Fruit fly (Drosophila melanogaster) whole organism, prepupa: ENCODE results near the gene CG32483.

Source experiments
- CG10631 ChIP-seq: fragments of 200-800 bp; sonication (Bioruptor generic); optimal IDR thresholded peaks from 2 replicates; lab custom pipeline; 2016; ENCODE audit warnings: missing biosample characterization, missing genetic modification characterization
- CG11762 ChIP-seq: fragments of 200-800 bp; sonication (Bioruptor generic); optimal IDR thresholded peaks from 3 replicates; lab custom pipeline; 2016; ENCODE audit warnings: missing biosample characterization, missing genetic modification characterization; ENCODE audit not compliant: insufficient read depth
- CG11902 ChIP-seq: fragments of 200-800 bp; sonication (Bioruptor generic); optimal IDR thresholded peaks from 3 replicates; lab custom pipeline; 2016; ENCODE audit warnings: missing biosample characterization, missing genetic modification characterization
- CG15336 ChIP-seq: fragments of 200-800 bp; sonication (Bioruptor generic); IDR thresholded peaks from 2 replicates; pipeline ENCODE4 v1.3.6; 2022; ENCODE audit warnings: missing biosample characterization, missing genetic modification characterization
- CG1621 ChIP-seq: fragments of 200-800 bp; sonication (Bioruptor generic); optimal IDR thresholded peaks from 3 replicates; lab custom pipeline; 2018; ENCODE audit warnings: missing biosample characterization, mild to moderate bottlenecking, missing genetic modification characterization
- CG3032 ChIP-seq: fragments of 200-800 bp; optimal IDR thresholded peaks from 2 replicates; lab custom pipeline; 2019; ENCODE audit warnings: missing biosample characterization, mild to moderate bottlenecking, missing genetic modification characterization, moderate library complexity
- CG32006 ChIP-seq: fragments of 200-800 bp; sonication (Bioruptor generic); optimal IDR thresholded peaks from 3 replicates; lab custom pipeline; 2017; ENCODE audit warnings: missing biosample characterization, mild to moderate bottlenecking, missing genetic modification characterization
- CG34406 ChIP-seq: fragments of 200-800 bp; sonication (Bioruptor generic); optimal IDR thresholded peaks from 3 replicates; lab custom pipeline; 2016; ENCODE audit warnings: missing biosample characterization, missing genetic modification characterization
- CG6276 ChIP-seq: fragments of 200-800 bp; sonication (Bioruptor generic); optimal IDR thresholded peaks from 2 replicates; lab custom pipeline; 2017; ENCODE audit warnings: missing biosample characterization, mild to moderate bottlenecking, missing genetic modification characterization
- CG6792 ChIP-seq: fragments of 200-800 bp; sonication (Bioruptor generic); optimal IDR thresholded peaks from 3 replicates; lab custom pipeline; 2016; ENCODE audit warnings: missing biosample characterization, missing genetic modification characterization
- CG6808 ChIP-seq: fragments of 200-800 bp; sonication (Bioruptor generic); optimal IDR thresholded peaks from 3 replicates; lab custom pipeline; 2017; ENCODE audit warnings: missing biosample characterization, missing genetic modification characterization, mild to moderate bottlenecking, moderate library complexity, missing genetic modification reagents
- CG6854 ChIP-seq: fragments of 200-800 bp; sonication (Bioruptor generic); optimal IDR thresholded peaks from 2 replicates; lab custom pipeline; 2017; ENCODE audit warnings: missing biosample characterization, mild to moderate bottlenecking, missing genetic modification characterization
- CG7368 ChIP-seq: fragments of 200-800 bp; sonication (Bioruptor generic); optimal IDR thresholded peaks from 3 replicates; lab custom pipeline; 2016; ENCODE audit warnings: missing biosample characterization, missing genetic modification characterization
- CG8119 ChIP-seq: fragments of 200-800 bp; sonication (Bioruptor generic); IDR thresholded peaks from 3 replicates; pipeline ENCODE4 v1.3.6; 2022; ENCODE audit warnings: missing biosample characterization, missing genetic modification characterization
- CG8632 ChIP-seq: fragments of 200-800 bp; sonication (Bioruptor generic); optimal IDR thresholded peaks from 3 replicates; lab custom pipeline; 2016; ENCODE audit warnings: missing biosample characterization, missing genetic modification characterization
- CG9139 ChIP-seq: fragments of 200-800 bp; sonication (Bioruptor generic); optimal IDR thresholded peaks from 3 replicates; lab custom pipeline; 2017; ENCODE audit warnings: missing biosample characterization, mild to moderate bottlenecking, missing genetic modification characterization
- Eip75B ChIP-seq: fragments of 200-800 bp; sonication (Bioruptor generic); optimal IDR thresholded peaks from 3 replicates; lab custom pipeline; 2016; ENCODE audit warnings: missing biosample characterization, missing genetic modification characterization
- Eip78C ChIP-seq: fragments of 200-800 bp; sonication (Bioruptor generic); peaks from one replicate; lab custom pipeline; 2016; ENCODE audit warnings: missing biosample characterization, missing genetic modification characterization
- Ets21C ChIP-seq: fragments of 200-800 bp; sonication (Bioruptor generic); optimal IDR thresholded peaks from 3 replicates; lab custom pipeline; 2016; ENCODE audit warnings: missing biosample characterization, missing genetic modification characterization
- Ets96B ChIP-seq: fragments of 200-800 bp; optimal IDR thresholded peaks from 2 replicates; lab custom pipeline; 2019; ENCODE audit warnings: missing biosample characterization, mild to moderate bottlenecking, missing genetic modification characterization, moderate library complexity
- Gug ChIP-seq: fragments of 200-800 bp; sonication (Bioruptor generic); IDR thresholded peaks from 2 replicates; pipeline ENCODE4 v1.3.6; 2022; ENCODE audit warnings: missing biosample characterization, missing genetic modification characterization
- Hr38 ChIP-seq: sonication (Bioruptor generic); optimal IDR thresholded peaks from 2 replicates; lab custom pipeline; 2016; ENCODE audit warnings: missing biosample characterization, missing genetic modification characterization
- Hr39 ChIP-seq: fragments of 200-800 bp; sonication (Bioruptor generic); optimal IDR thresholded peaks from 2 replicates; lab custom pipeline; 2016; ENCODE audit warnings: missing biosample characterization, missing genetic modification characterization
- Lpt ChIP-seq: fragments of 200-800 bp; sonication (Bioruptor generic); optimal IDR thresholded peaks from 3 replicates; lab custom pipeline; 2016; ENCODE audit warnings: missing biosample characterization, missing genetic modification characterization
- Met ChIP-seq: fragments of 200-800 bp; sonication (Bioruptor generic); optimal IDR thresholded peaks from 3 replicates; lab custom pipeline; 2016; ENCODE audit warnings: missing biosample characterization, missing genetic modification characterization
- Smox ChIP-seq: fragments of 200-800 bp; sonication (Bioruptor generic); optimal IDR thresholded peaks from 3 replicates; lab custom pipeline; 2016; ENCODE audit warnings: missing biosample characterization, missing genetic modification characterization
- Sox102F ChIP-seq: fragments of 200-800 bp; sonication (Bioruptor generic); optimal IDR thresholded peaks from 2 replicates; lab custom pipeline; 2016; ENCODE audit warnings: missing biosample characterization, mild to moderate bottlenecking, missing genetic modification characterization
- Sox14 ChIP-seq: fragments of 200-800 bp; sonication (Bioruptor generic); optimal IDR thresholded peaks from 3 replicates; lab custom pipeline; 2016; ENCODE audit warnings: missing biosample characterization, missing genetic modification characterization
- Sox15 ChIP-seq: fragments of 200-800 bp; sonication (Bioruptor generic); optimal IDR thresholded peaks from 3 replicates; lab custom pipeline; 2016; ENCODE audit warnings: missing biosample characterization, missing genetic modification characterization
- achi ChIP-seq: fragments of 200-800 bp; sonication (Bioruptor generic); optimal IDR thresholded peaks from 3 replicates; lab custom pipeline; 2016; ENCODE audit warnings: missing biosample characterization, missing genetic modification characterization
- acj6 ChIP-seq: fragments of 200-800 bp; sonication (Bioruptor generic); optimal IDR thresholded peaks from 3 replicates; lab custom pipeline; 2016; ENCODE audit warnings: missing biosample characterization, missing genetic modification characterization
- cyc ChIP-seq: fragments of 200-800 bp; sonication (Bioruptor generic); optimal IDR thresholded peaks from 3 replicates; lab custom pipeline; 2016; ENCODE audit warnings: missing biosample characterization, missing genetic modification characterization
- dsx ChIP-seq: fragments of 200-800 bp; optimal IDR thresholded peaks from 3 replicates; lab custom pipeline; 2019; ENCODE audit warnings: missing biosample characterization, mild to moderate bottlenecking, missing genetic modification characterization, moderate library complexity; ENCODE audit not compliant: poor library complexity, severe bottlenecking
- esn ChIP-seq: fragments of 200-800 bp; sonication (Bioruptor generic); optimal IDR thresholded peaks from 2 replicates; lab custom pipeline; 2016; ENCODE audit warnings: missing biosample characterization, mild to moderate bottlenecking, missing genetic modification characterization, moderate library complexity
- fd85E ChIP-seq: fragments of 200-800 bp; sonication (Bioruptor generic); optimal IDR thresholded peaks from 3 replicates; lab custom pipeline; 2016; ENCODE audit warnings: missing biosample characterization, missing genetic modification characterization
- fkh ChIP-seq: fragments of 200-800 bp; sonication (Bioruptor generic); optimal IDR thresholded peaks from 3 replicates; lab custom pipeline; 2017; ENCODE audit warnings: missing biosample characterization, mild to moderate bottlenecking, missing genetic modification characterization, moderate library complexity
- lz ChIP-seq: fragments of 200-800 bp; sonication (Bioruptor generic); optimal IDR thresholded peaks from 3 replicates; lab custom pipeline; 2016; ENCODE audit warnings: missing biosample characterization, missing genetic modification characterization
- net ChIP-seq: fragments of 200-800 bp; sonication (Bioruptor generic); optimal IDR thresholded peaks from 3 replicates; lab custom pipeline; 2016; ENCODE audit warnings: missing biosample characterization, missing genetic modification characterization
- pdm3 ChIP-seq: fragments of 200-800 bp; sonication (Bioruptor generic); optimal IDR thresholded peaks from 3 replicates; lab custom pipeline; 2016; ENCODE audit warnings: missing biosample characterization, missing genetic modification characterization
- spab ChIP-seq: fragments of 200-800 bp; sonication (Bioruptor generic); optimal IDR thresholded peaks from 2 replicates; lab custom pipeline; 2017; ENCODE audit warnings: missing biosample characterization, mild to moderate bottlenecking, missing genetic modification characterization, missing genetic modification reagents
- ss ChIP-seq, 2 experiments: fragments of 200-800 bp; sonication (Bioruptor generic); optimal IDR thresholded peaks; 2 replicates in 1 of 2; 3 replicates in 1 of 2; lab custom pipeline; 2017 to 2018; ENCODE audit warnings: mild to moderate bottlenecking in 2 of 2, missing biosample characterization in 2 of 2, missing genetic modification characterization in 2 of 2, moderate library complexity in 1 of 2
- svp ChIP-seq: fragments of 200-800 bp; sonication (Bioruptor generic); peaks from one replicate; lab custom pipeline; 2016; ENCODE audit warnings: missing biosample characterization, missing genetic modification characterization

Gene CG32483

DNA sequence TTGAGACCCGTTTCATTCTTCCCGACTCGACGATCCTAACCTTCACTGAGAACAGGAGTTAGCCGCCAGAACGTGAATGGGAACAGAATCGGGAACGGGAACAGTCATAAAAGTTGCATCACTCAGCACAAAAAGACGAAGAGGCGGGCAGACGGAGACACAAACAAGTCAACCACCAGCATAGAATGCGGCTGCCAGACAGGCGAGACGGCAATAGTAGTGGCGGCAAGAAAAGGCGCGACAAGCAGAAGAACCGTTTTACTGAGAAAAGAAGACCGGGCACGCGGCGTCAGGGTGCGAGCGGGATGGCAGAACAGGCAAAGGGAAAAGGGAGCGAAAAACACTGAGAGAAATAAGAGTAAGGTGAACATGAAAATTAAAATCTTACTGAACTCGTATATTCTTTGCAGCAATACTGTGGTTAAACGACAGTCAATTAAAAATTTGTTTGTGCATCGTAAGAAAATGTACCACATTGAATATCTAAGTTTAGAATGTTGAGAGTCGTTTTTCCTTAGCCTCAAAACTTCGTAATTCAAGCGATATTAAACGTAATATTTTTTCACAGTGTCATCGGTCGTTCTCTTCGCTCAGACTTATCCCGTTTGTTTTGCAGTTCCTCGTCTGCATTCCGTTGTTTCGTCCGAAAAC lies 49.4 kb downstream of the CG32483 start (continued):
- TF ChIP-seq CG7368 (GFP tag; lab: Kevin White, UChicago) (peak; percentile 91), acj6 (GFP tag; lab: Kevin White, UChicago) (peak; percentile 95), CG6808 (GFP tag; lab: Kevin White, UChicago) (peak; percentile 92), CG34406 (GFP tag; lab: Kevin White, UChicago) (peak; percentile 90), Sox14 (GFP tag; lab: Kevin White, UChicago) (peak; percentile 95), CG8632 (GFP tag; lab: Kevin White, UChicago) (peak; percentile 90), Eip78C (GFP tag; lab: Kevin White, UChicago) (peak; percentile 98), pdm3 (GFP tag; lab: Kevin White, UChicago) (peak; percentile 93), ss (GFP tag; optimal IDR thresholded peaks at IDR 0.05; lab: Kevin White, UChicago) (peak; percentile 89 to 91), CG8119 (GFP tag; lab: Robert Waterston, UW) (peak; percentile 86), CG6276 (GFP tag; lab: Kevin White, UChicago) (peak; percentile 82), Smox (GFP tag; lab: Kevin White, UChicago) (peak; percentile 94), Met (GFP tag; lab: Kevin White, UChicago) (peak; percentile 95), Lpt (GFP tag; lab: Kevin White, UChicago) (peak; percentile 92)

DNA sequence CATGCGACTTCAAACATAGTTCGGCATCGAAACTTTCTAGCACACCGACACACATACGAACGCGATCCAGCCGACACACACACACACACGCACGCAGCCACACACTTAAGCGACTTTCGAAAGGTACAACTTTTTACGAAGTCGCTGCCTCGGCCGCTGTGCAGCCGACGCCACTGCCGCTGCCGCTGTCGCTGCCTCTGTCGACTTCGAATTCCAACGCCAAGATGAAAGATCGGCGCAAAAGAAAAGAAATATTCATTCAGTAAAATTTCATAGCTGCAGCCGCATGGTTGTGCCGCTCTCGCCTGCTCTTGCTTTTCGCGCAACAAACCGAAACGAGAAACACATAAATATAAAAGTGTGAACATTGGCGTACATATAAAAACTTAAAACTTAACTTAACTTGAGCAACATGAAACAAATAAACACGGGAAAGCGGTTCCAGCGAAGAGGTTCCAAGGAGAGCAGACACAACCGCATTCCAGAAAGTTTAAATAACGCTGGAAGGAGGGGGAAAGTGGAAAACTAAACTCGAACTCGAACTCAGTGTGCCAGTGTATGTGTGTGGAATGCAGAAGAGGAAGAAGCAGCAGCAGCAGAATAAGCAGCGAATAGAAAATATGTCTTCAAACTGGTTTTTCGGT lies 50.3 kb downstream of the CG32483 start:
- TF ChIP-seq acj6 (GFP tag; lab: Kevin White, UChicago) (no peak), svp (GFP tag; lab: Kevin White, UChicago) (peak; percentile 39), Eip78C (GFP tag; lab: Kevin White, UChicago) (peak; percentile 41), CG6276 (GFP tag; lab: Kevin White, UChicago) (peak; percentile 18)

DNA sequence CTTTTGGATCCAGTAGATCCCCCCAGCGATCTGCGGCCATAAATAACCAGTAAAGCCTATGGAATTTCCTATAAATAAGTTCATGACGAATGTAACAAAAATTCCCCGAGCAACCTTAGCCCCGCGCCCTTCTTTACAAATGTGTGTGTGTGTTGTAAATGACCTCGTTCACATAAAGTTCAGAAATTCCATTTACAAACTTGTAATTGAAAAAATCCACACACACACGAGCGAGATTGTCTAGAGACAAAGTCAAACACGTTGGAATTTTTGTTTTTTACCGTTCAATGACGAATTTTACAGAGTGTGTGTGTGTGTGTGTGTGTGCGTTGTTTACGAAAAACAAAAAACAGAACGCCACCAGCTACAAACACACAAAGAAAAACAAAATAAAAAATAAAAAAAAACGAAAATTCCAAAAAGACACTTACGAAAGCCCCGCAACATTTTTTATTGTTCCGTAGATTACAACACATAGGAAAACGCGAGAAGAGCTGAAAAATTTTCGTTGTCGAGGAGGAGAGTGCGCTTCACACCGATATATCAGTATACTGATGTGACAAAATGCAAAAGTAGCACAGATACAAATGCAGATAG lies 51.0 kb downstream of the CG32483 start:
- TF ChIP-seq CG7368 (GFP tag; lab: Kevin White, UChicago) (no peak), Sox102F (no peak), CG8632 (GFP tag; lab: Kevin White, UChicago) (no peak), CG9139 (no peak), CG15336 (GFP tag; lab: Robert Waterston, UW) (0 out of 2 replicates have a peak, but pooled peaks have one; percentile 29), CG3032 (no peak), CG6792 (GFP tag; lab: Kevin White, UChicago) (no peak), Lpt (GFP tag; lab: Kevin White, UChicago) (no peak), Smox (GFP tag; lab: Kevin White, UChicago) (peak; percentile 8), esn (GFP tag; lab: Kevin White, UChicago) (no peak), lz (GFP tag; lab: Kevin White, UChicago) (no peak), Ets21C (GFP tag; lab: Kevin White, UChicago) (no peak), CG11902 (GFP tag; lab: Kevin White, UChicago) (no peak), CG11762 (no peak), net (no peak), Hr39 (GFP tag; lab: Kevin White, UChicago) (no peak), Met (GFP tag; lab: Kevin White, UChicago) (no peak), CG34406 (GFP tag; lab: Kevin White, UChicago) (no peak), CG6276 (GFP tag; lab: Kevin White, UChicago) (peak; percentile 31), CG32006 (GFP tag; lab: Kevin White, UChicago) (peak; percentile 22), CG6854 (GFP tag; lab: Kevin White, UChicago) (peak; percentile 37), CG6808 (GFP tag; lab: Kevin White, UChicago) (no peak), fd85E (GFP tag; lab: Kevin White, UChicago) (no peak), ss (GFP tag; optimal IDR thresholded peaks at IDR 0.05; lab: Kevin White, UChicago) (no peak), CG10631 (no peak), spab (GFP tag; lab: Kevin White, UChicago) (no peak), acj6 (GFP tag; lab: Kevin White, UChicago) (no peak), cyc (no peak), Gug (no peak), achi (no peak), Ets96B (tag; lab: Kevin White, UChicago) (no peak), Eip78C (GFP tag; lab: Kevin White, UChicago) (peak; percentile 55), CG1621 (tag; lab: Kevin White, UChicago) (no peak), Eip75B (GFP tag; lab: Kevin White, UChicago) (no peak), dsx (GFP tag; lab: Kevin White, UChicago) (no peak), Sox15 (no peak), Hr38 (GFP tag; lab: Kevin White, UChicago) (no peak), fkh (GFP tag; lab: Kevin White, UChicago) (peak; percentile 41)
